Fruit fly (Drosophila melanogaster) whole organism, larva: ENCODE data around the gene CG43345.

Source experiments
- noc ChIP-seq: fragments of 200-800 bp; sonication (Bioruptor generic); optimal IDR thresholded peaks from 3 replicates; lab custom pipeline; 2019; ENCODE audit warnings: missing biosample characterization, mild to moderate bottlenecking, missing genetic modification characterization, moderate library complexity

Gene CG43345

DNA sequence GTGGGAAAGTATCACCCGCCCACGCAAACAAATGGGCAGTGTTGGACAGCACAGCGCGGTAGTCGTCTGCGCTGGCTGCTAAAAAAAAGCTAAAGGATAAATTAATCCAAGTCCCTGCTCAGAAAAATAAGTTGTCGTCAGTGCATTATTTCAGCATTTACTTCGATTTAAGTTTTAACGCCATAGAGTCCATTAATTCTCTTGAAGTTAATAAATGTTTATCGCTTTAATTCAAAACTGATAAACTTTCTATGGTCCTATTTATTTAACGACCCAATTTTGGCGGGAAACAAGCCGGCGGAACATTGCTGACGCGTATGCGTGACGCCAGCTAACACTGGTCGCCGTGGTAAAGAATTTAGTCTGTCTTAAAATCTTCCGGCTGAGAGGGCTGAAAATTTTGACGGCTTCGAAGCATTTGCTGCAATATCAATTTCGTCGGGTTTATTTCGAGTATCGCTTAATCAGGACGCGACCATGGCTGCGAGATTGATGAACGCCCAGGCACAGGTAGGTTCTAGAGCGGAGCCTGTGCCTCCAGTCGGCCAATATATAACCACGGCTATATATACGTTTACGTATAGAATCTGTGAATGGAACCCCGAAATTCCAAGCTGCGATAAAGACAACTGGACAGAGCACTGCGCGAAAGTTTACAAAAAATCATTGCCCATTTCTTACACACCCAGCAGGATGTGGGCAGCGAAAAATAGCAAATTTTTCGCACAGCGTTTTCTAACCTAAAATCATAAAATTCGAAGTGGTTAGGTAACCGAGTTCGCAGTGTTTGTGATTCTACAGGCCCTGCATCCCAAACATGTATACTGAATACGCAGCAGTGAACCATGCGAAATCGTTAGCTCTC is at the start of gene CG43345, which contains the start of the genes mAcon1 and CG43346:
Gene CG43345 (minus strand): TSS at position 287 of the 865 bp plus-strand sequence.
Gene mAcon1 (plus strand): TSS at position 276 of the 865 bp plus-strand sequence.
Gene CG43346 (minus strand): TSS at position 287 of the 865 bp plus-strand sequence.
- TF ChIP-seq noc (tag; lab: Kevin White, UChicago): peak; percentile 91

DNA sequence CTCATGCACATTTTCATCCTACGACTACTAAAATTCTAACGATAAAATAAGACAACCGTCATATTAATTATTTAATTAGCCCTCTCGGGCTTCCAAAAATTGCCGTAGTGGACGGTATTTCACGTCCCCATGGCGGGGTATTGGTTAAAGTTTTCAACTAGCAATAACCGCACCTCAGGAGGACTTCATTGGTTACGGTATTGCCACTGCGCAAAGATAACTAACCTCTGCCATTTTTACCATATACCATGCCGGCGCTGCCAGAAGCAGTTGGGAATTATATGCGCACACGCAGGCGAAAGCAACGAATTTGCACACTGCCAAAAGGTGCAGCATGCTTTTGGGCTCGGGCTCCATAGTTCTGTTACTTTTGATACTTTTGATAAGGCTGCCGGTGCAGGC is 46.6 kb upstream of the CG43345 start:
- TF ChIP-seq noc (tag; lab: Kevin White, UChicago): no peak

DNA sequence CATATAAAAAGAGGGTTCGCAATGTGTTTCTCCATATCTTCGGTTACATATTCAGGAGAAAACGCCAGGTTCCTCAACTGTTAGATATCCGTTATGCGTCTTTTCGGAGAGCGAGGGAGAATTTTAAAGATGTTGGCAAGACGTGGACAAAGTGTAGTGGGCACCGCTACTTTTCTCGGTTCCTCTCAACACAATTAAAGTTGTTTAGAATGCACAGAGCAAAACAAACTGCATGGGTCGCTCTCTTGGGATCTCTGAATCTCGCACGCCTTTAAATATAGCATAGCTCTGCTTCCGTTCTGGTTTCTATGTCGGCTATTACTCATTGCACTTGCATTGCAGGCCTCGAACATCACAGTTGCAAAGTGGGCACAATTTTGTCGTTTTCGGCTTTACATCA is 37.8 kb upstream of the CG43345 start, which contains the start of gene clumsy:
Gene clumsy (plus strand): TSS at position 301 of the 400 bp plus-strand sequence.
- no peak for TF ChIP-seq noc (tag; lab: Kevin White, UChicago)

DNA sequence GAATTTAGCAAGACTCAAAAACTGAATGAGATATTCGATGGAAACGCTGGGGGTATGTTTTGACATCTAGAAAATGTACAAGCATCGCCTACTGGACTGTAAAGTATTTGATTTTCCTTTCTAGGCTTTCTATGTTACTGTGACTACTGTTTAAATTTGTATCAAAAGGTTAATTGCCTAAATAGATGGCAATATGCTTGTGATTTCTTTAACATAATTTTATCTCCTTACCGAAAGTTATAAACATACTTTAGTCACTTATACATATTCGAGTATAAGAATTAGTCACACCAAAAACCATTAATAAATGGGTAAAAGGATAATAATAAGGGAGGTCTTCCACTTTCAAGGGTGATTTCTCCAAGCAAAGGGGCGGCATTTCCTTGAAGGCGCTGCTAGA is 34.3 kb upstream of the CG43345 start, which contains the start of gene CG31988:
Gene CG31988 (minus strand): TSS at position 101 of the 400 bp plus-strand sequence.
- no peak for TF ChIP-seq noc (tag; lab: Kevin White, UChicago)

DNA sequence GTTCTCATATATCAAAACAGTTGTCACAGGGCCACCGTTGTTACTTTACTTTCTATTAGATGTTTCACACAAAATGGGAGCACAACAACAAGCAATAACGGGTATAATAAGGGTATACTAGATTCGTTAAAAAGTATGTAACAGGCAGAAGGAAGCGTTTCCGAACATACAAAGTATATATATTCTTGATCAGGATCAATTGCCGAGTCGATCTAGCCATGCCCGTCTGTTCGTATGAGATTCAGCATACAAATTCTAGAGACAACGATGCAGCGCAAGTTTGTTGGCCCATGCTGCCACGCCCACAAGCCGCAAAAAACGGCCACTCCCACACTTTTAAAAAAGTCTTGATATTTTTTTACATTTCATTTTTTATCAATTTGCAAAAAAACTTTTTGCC is 31.9 kb upstream of the CG43345 start, which contains the start of gene CG31624:
Gene CG31624 (minus strand): TSS at position 101 of the 400 bp plus-strand sequence.
- TF ChIP-seq noc (tag; lab: Kevin White, UChicago): no peak

DNA sequence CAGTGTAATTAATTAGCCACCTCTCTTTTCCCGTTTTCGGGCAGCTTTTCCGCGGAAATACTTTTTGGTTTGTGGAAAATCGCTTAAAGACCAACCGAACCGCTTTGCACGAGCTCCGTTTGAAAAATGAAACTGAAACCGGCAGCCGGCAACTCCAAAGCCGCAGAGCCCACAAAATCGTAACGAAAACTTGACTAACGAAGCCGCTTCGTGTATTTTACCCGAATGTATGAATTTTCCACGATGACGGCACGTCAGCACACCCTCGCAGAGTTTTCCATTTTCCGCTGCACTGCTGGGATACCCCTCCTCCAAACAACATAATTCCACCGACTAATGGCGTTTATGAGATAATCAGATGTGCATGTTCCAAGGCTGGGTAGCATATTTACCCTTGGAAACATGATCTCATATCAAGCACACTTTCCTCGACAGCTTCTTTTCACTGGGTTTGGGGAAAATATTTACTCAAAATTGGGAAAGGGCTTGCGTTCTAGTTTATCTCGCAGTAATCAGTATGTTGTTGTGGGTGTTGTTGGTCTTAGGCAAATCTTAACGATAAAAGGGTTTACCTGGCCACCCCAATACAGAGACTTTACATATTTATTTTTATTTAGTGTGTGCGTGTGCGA is 30.4 kb upstream of the CG43345 start, which contains the start of gene Ret:
Gene Ret (minus strand): TSS at position 130 of the 632 bp plus-strand sequence.
- TF ChIP-seq noc (tag; lab: Kevin White, UChicago): no peak

DNA sequence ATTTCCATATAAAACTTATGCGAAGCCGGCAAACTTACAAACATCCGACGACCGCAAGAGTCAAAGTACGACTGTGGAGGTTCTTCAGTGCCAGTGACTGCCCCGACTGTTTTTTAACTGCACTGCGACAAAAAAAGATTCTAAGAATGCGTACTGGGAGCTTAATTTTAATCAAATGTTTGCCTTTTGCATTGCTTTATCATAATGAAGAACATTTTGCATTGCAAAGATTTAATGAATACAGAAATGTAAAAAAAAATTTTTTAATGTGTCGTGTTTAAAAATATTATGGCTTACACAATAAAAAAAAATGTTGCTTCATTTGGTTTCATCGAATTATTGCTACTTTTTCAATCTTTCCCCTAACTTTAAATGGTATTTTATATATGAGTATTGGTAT is 28.8 kb upstream of the CG43345 start:
- TF ChIP-seq noc (tag; lab: Kevin White, UChicago): no peak

DNA sequence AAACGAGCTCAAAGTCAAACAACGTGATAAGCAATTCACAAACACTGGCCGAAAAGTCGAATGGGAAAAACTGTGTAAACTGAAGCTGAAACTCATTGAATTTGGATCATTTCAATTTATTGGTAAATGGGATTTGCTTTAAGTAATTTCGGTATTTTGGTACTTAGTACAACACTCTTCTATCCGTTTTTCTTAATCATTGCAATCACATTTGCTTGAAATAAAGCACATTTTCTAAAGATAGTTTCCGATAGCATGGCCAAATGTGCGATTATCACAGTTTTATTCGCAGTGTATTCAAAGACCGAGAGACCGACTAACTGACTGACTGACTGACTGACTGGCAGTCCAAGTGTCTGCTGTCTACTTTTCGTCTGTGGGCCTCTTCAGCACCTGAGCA is 28.1 kb upstream of the CG43345 start:
- peak; percentile 67 for TF ChIP-seq noc (tag; lab: Kevin White, UChicago)

DNA sequence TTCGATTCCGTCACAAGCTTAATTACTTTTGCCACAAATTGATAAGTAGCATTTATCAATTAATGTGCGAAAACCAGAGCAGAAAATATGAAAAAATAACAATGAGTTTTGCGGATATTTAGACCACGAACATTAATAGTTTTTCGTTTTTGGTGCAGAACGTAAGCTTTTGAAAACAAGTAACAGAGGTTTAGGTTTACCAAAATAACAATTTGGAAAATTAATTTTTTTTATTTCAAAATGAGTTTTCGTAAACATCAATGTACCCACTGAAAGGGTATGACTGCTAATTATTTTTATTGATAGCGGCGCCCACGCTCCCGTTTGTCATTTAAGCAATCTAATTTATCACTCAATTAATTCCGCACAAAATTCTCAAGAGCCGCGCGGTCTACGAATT is 26.9 kb upstream of the CG43345 start:
- peak; percentile 48 for TF ChIP-seq noc (tag; lab: Kevin White, UChicago)

DNA sequence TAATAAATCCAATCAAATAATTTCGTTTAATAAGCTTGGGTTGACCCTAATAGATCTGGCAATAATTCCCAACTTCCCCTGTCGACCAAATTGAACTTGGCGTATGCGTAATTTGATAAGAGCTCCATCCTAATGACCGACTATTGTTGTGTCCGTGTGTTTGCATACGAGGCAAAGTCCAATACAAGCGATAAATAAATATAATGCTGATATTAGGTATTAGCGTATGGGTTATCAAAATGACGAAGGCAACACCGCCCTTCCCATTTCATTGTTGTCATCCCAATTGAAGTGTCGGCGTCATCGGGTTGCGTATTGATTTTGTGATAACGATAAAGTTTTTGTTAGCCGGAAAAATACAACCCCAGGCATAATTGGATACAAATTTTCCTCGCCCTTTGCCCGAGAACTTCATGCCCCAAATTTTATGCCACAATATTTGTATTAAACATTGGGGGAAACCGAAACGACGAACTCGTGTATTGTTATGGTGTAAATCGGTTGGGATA is 20.9 kb upstream of the CG43345 start:
- TF ChIP-seq noc (tag; lab: Kevin White, UChicago): no peak

DNA sequence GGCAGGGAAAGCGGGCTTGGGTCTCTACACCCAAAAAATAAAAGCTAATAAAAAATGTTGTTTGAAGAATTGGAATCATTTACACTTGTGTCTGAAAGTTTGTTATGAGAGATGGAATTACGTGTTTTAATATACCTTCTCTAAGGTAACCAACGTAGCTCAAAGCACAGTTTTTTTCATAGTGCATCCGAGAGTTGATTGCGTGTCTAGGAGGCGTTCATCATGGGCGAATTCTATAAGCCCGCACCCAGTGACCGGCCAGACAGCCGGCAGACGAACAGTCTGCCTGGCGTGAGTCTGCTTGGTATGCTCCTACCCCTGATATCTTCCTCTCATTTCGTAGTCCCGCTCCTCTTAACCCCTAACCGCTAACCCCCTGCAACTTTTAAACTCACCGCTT is 19.4 kb upstream of the CG43345 start:
- TF ChIP-seq noc (tag; lab: Kevin White, UChicago): no peak

DNA sequence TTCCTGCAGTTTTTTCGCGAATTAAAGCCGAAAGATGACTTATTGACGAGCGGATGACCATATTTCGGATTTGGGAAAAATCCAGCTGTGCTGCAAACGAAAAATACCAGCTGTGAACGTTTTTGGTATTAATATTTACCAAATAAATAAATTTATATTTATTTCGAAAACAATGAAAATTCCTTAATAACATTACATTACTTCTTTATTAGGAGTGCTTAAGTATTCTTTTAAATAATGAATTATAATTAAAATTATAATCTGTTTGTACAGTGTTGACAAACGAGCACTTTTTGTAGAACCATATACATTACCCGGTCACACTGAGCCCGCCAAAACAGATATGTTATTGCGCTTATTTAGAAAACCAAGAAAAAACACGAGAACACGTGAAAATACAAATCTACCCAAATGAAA is 11.2 kb upstream of the CG43345 start, which contains the start of the genes bur and Mcm10:
Gene bur (minus strand): TSS at position 69 of the 417 bp plus-strand sequence.
Gene Mcm10 (plus strand): TSS at position 319 of the 417 bp plus-strand sequence.
- TF ChIP-seq noc (tag; lab: Kevin White, UChicago): no peak

DNA sequence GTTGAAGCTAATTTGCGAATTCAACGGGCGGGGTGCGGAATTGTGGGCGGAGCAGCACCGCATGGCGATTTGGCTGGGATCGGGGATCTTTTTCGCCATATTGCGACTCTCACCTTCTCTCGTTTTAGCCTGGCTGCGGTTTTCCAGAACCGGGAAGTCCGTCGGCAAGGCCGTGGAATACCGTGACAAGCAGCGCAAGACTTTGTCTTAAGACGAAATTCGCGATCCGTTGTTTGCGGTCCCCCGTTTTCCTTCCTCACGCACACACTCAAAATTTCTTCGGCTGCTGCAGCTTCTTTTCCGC is 10.8 kb upstream of the CG43345 start:
- no peak for TF ChIP-seq noc (tag; lab: Kevin White, UChicago)

DNA sequence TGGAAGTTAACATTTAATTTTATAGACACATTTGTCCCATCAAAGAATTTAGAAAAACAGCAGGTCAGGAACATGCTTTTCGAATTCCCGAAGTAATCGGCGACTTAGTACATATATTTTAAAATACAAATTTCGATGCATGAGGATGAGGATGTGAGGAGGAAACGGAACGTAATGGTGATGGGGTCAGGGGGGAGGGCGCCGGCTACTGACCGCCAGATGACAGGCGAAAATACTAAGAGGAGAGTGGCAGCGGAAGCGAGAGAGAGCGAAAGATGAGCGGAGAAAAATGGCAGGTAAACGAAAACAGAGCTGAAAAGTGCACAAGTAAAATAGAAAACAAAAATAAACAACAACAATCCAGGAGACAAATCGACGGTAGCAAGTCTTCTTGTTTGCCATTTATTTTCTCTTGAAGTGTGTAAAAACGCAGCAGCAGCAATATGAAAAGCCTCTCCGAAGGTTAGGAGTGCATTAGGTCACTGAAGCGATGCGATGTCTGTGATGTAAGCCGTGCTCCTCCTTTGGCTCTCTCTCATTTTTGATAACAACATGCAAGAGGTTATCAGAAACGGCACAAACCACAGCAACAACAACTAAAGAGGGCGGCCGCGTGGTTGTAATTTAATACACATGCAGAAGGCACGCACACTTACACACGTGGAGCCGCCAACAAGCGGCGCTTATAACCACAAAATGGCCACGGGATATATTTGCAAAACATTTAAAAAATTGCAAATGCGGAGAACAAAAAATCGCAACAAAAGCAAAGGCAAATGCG is 10.2 kb upstream of the CG43345 start:
- no peak for TF ChIP-seq noc (tag; lab: Kevin White, UChicago)

DNA sequence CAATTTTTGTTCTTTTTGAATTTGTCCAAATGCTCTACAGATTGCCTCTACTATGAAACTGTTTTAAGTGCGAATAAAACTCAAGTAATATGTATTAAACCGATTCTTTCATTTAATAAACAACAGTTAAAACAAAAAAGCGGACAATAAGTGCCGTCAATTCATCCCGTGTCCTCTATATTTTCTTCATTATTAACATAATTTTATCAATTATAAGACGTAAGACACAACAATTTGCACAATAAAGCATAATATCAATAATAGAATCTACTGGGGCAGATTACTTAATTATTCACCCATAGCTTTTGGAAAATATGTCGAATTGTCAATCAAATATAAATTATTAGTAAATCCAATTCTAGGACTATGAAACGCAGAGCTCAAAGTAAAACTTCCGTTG is 4.5 kb upstream of the CG43345 start, which contains the start of gene CG31627:
Gene CG31627 (plus strand): TSS at position 301 of the 400 bp plus-strand sequence.
- TF ChIP-seq noc (tag; lab: Kevin White, UChicago): no peak
